Worm (Caenorhabditis elegans): ENCODE measurements around the gene F19G12.8.
A peak's percentile ranks its signal among the peaks of the same experiment; 100 is the strongest.

The F19G12.8 gene

DNA sequence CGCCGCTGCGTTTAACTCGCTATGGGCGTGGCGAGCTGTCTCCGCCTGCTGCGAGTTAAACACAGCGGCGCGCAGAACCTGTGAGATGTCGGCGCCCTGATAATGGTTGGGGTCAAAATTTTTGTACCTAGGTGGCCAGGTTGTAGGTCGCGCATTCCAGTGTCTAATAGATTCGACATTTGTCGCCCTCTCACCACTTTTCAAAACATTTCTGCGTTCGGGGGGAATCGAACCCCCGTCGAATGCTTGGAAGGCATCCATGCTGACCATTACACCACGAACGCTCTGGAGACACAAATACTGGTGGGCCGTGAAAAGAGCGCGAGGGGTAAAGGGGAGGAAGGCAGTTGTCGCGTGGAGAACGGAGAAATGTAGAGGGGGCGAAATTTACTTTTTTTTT is 37.7 kb upstream of the F19G12.8 start:
- TF ChIP-seq snpc-4 (GFP tag; optimal IDR thresholded peaks at IDR 0.05) (peak; percentile 66), snpc-4 (tag; optimal IDR thresholded peaks at IDR 0.05) (peak in 3 of 4 experiments; percentile 78 to 86 (median 81)), ets-4 (GFP tag; optimal IDR thresholded peaks at IDR 0.05) (peak; percentile 85), Y56A3A.18 (GFP tag; IDR thresholded peaks at IDR 0.05) (peak; percentile 88; the same call in 1 of the 2 replicates), nhr-179 (tag; optimal IDR thresholded peaks at IDR 0.05) (peak; percentile 53), snpc-3.4 (tag; optimal IDR thresholded peaks at IDR 0.05) (peak; percentile 18), tlf-1 (GFP tag; optimal IDR thresholded peaks at IDR 0.05) (peak; percentile 44), him-1 (tag; optimal IDR thresholded peaks at IDR 0.05) (peak; percentile 68), K11D2.4 (GFP tag; IDR thresholded peaks at IDR 0.05) (peak; percentile 89), pha-4 (tag; optimal IDR thresholded peaks at IDR 0.05) (no peak), F57A8.1 (GFP tag; optimal IDR thresholded peaks at IDR 0.05) (peak; percentile 31), ZK185.1 (tag; optimal IDR thresholded peaks at IDR 0.05; ENCODE audit: poor library complexity, severe bottlenecking) (peak; percentile 77), Y67H2A.10 (GFP tag; conservative IDR thresholded peaks at IDR 0.05) (peak; percentile 32), ztf-3 (GFP tag; optimal IDR thresholded peaks at IDR 0.05) (no peak), cebp-2 (GFP tag; IDR thresholded peaks at IDR 0.05) (0 out of 2 replicates have a peak, but pooled peaks have one; percentile 77), bed-1 (GFP tag; IDR thresholded peaks at IDR 0.05) (0 out of 2 replicates have a peak, but pooled peaks have one; percentile 57), lin-26 (GFP tag; IDR thresholded peaks at IDR 0.05) (peak; percentile 83), aptf-2 (GFP tag; conservative IDR thresholded peaks at IDR 0.05) (no peak), ztf-26 (tag; optimal IDR thresholded peaks at IDR 0.05) (peak; percentile 68), egl-18 (GFP tag; IDR thresholded peaks at IDR 0.05) (peak; percentile 79; the same call in 1 of the 2 replicates), sea-2 (GFP tag; IDR thresholded peaks at IDR 0.05) (no peak), bed-2 (GFP tag; IDR thresholded peaks at IDR 0.05) (no peak), rec-8 (tag; optimal IDR thresholded peaks at IDR 0.05) (peak; percentile 38 to 73), Y79H2A.3 (GFP tag; conservative IDR thresholded peaks at IDR 0.05) (no peak), Y95B8A.8 (GFP tag; IDR thresholded peaks at IDR 0.05) (peak; percentile 52; the same call in 1 of the 2 replicates), ceh-91 (GFP tag; IDR thresholded peaks at IDR 0.05) (no peak), ztf-28 (GFP tag; IDR thresholded peaks at IDR 0.05) (no peak), ztf-6 (GFP tag; IDR thresholded peaks at IDR 0.05) (peak; percentile 55; the same call in 1 of the 2 replicates), F10E7.11 (tag; optimal IDR thresholded peaks at IDR 0.05) (peak; percentile 71), nhr-80 (tag; optimal IDR thresholded peaks at IDR 0.05) (peak; percentile 43), snpc-1.1 (tag; optimal IDR thresholded peaks at IDR 0.05; ENCODE audit: insufficient read depth) (peak; percentile 50), lsl-1 (GFP tag; optimal IDR thresholded peaks at IDR 0.05) (peak; percentile 2), attf-3 (GFP tag; conservative IDR thresholded peaks at IDR 0.05) (no peak), Y53G8AR.9 (GFP tag; conservative IDR thresholded peaks at IDR 0.05) (peak; percentile 78), snpc-1.3 (tag; optimal IDR thresholded peaks at IDR 0.05; ENCODE audit: insufficient read depth) (peak; percentile 31), T26A5.8 (tag; optimal IDR thresholded peaks at IDR 0.05) (peak; percentile 8), gei-17 (GFP tag; optimal IDR thresholded peaks at IDR 0.05) (peak; percentile 88), ekl-4 (GFP tag; IDR thresholded peaks at IDR 0.05) (peak; percentile 66), hsf-1 (GFP tag; IDR thresholded peaks at IDR 0.05) (0 out of 2 replicates have a peak, but pooled peaks have one; percentile 37), hmg-1.2 (GFP tag; IDR thresholded peaks at IDR 0.05) (peak; percentile 79), B0035.1 (tag; optimal IDR thresholded peaks at IDR 0.05) (peak; percentile 79), nfya-1 (tag; optimal IDR thresholded peaks at IDR 0.05; ENCODE audit: borderline replicate concordance, insufficient read depth) (no peak), ceh-79 (tag; optimal IDR thresholded peaks at IDR 0.05) (no peak), F22D6.2 (tag; optimal IDR thresholded peaks at IDR 0.05) (peak; percentile 45), F23B12.7 (tag; optimal IDR thresholded peaks at IDR 0.05; ENCODE audit: insufficient read depth) (peak; percentile 23), ama-1 (optimal IDR thresholded peaks at IDR 0.05) (no peak), ama-1 (GFP tag; optimal IDR thresholded peaks at IDR 0.05) (no peak), repo-1 (tag; optimal IDR thresholded peaks at IDR 0.05) (peak; percentile 54)

All from whole organism, young adult.